Worm (Caenorhabditis elegans) whole organism, L4/young adult: ENCODE measurements around the gene lec-7.

ENCODE experiments used
- W03F9.2 ChIP-seq: fragments of 150-350 bp; optimal IDR thresholded peaks from 2 replicates; lab custom pipeline; 2014; ENCODE audit warnings: missing biosample characterization, missing genetic modification characterization
- dao-5 ChIP-seq: sonication (generic microtip); optimal IDR thresholded peaks from 2 replicates; lab custom pipeline; 2016; ENCODE audit warnings: missing genotype, missing genetic modification characterization, moderate library complexity, missing compliant biosample characterization
- him-1 ChIP-seq: sonication (generic microtip); optimal IDR thresholded peaks from 2 replicates; lab custom pipeline; 2016; ENCODE audit warnings: missing genotype, missing genetic modification reagents, missing genetic modification characterization, missing compliant biosample characterization

ce11 chrX:9832370-9832769, 19.5 kb upstream of the lec-7 start:
- TF ChIP-seq him-1 (tag; lab: Kevin White, UChicago), result no peak
- no peak for TF ChIP-seq dao-5 (tag; lab: Kevin White, UChicago)
- TF ChIP-seq W03F9.2, result no peak
